Worm (Caenorhabditis elegans) whole organism, L4 larva: ENCODE measurements around the gene K11H12.6.

Experiments
- F10B5.3 ChIP-seq: sonication (generic microtip); optimal IDR thresholded peaks from 2 replicates; lab custom pipeline; 2016; ENCODE audit warnings: mild to moderate bottlenecking, missing genetic modification characterization, missing compliant biosample characterization
- F26F4.8 ChIP-seq: fragments of 200-800 bp; sonication (Bioruptor generic); conservative IDR thresholded peaks from 2 replicates; pipeline ENCODE4 v1.3.6; 2022; ENCODE audit warnings: missing genetic modification characterization, missing compliant biosample characterization
- F37D6.2 ChIP-seq: sonication (generic microtip); optimal IDR thresholded peaks from 2 replicates; lab custom pipeline; 2016; ENCODE audit warnings: mild to moderate bottlenecking, missing genetic modification characterization, missing compliant biosample characterization
- R02D3.7 ChIP-seq: fragments of 150-350 bp; sonication (generic microtip); optimal IDR thresholded peaks from 3 replicates; lab custom pipeline; 2014; ENCODE audit warnings: missing biosample characterization, missing genetic modification characterization
- Y105C5A.15 ChIP-seq: fragments of 200-800 bp; sonication (Bioruptor generic); IDR thresholded peaks from 2 replicates; pipeline ENCODE4 v1.3.6; 2022; ENCODE audit warnings: missing genetic modification characterization, missing compliant biosample characterization
- Y5F2A.4 ChIP-seq: fragments of 200-800 bp; sonication (Bioruptor generic); optimal IDR thresholded peaks from 2 replicates; lab custom pipeline; 2018; ENCODE audit warnings: mild to moderate bottlenecking, missing genetic modification characterization, missing compliant biosample characterization
- Y75B8A.6 ChIP-seq: fragments of 200-800 bp; sonication (Bioruptor generic); IDR thresholded peaks from 2 replicates; pipeline ENCODE4 v1.3.6; 2022; ENCODE audit warnings: missing genetic modification reagents, missing genetic modification characterization, missing compliant biosample characterization
- attf-4 ChIP-seq: sonication (generic microtip); optimal IDR thresholded peaks from 3 replicates; lab custom pipeline; 2017; ENCODE audit warnings: missing biosample characterization, missing genetic modification characterization
- ctbp-1 ChIP-seq: fragments of 200-800 bp; sonication (Bioruptor generic); IDR thresholded peaks from 2 replicates; pipeline ENCODE4 v1.3.6; 2022; ENCODE audit warnings: missing genetic modification reagents, missing genetic modification characterization, missing compliant biosample characterization
- dmd-6 ChIP-seq: fragments of 200-800 bp; sonication (Bioruptor generic); IDR thresholded peaks from 2 replicates; pipeline ENCODE4 v1.3.6; 2022; ENCODE audit warnings: missing genetic modification reagents, missing genetic modification characterization, missing compliant biosample characterization
- dmd-9 ChIP-seq: fragments of 200-800 bp; sonication (Bioruptor generic); IDR thresholded peaks from 2 replicates; pipeline ENCODE4 v1.3.6; 2022; ENCODE audit warnings: missing genetic modification reagents, missing genetic modification characterization, missing compliant biosample characterization
- dpl-1 ChIP-seq: fragments of 150-350 bp; optimal IDR thresholded peaks from 2 replicates; lab custom pipeline; 2014; ENCODE audit warnings: missing biosample characterization, missing genetic modification reagents, missing genetic modification characterization
- duxl-1 ChIP-seq: sonication (generic microtip); optimal IDR thresholded peaks from 2 replicates; lab custom pipeline; 2016; ENCODE audit warnings: mild to moderate bottlenecking, missing genetic modification characterization, moderate library complexity, missing compliant biosample characterization; ENCODE audit not compliant: poor library complexity
- dve-1 ChIP-seq: sonication (generic microtip); optimal IDR thresholded peaks from 2 replicates; lab custom pipeline; 2017; ENCODE audit warnings: antibody characterized with exemption, mild to moderate bottlenecking, missing genetic modification characterization, missing compliant biosample characterization; ENCODE audit not compliant: insufficient read depth
- egl-27 ChIP-seq: sonication (generic microtip); optimal IDR thresholded peaks from 3 replicates; lab custom pipeline; 2017; ENCODE audit warnings: missing biosample characterization, missing genetic modification reagents, missing genetic modification characterization
- egl-43 ChIP-seq: fragments of 200-800 bp; sonication (Bioruptor generic); IDR thresholded peaks from 2 replicates; pipeline ENCODE4 v1.3.6; 2022; ENCODE audit warnings: missing genetic modification reagents, missing genetic modification characterization, missing compliant biosample characterization
- fkh-10 ChIP-seq: fragments of 150-350 bp; optimal IDR thresholded peaks from 2 replicates; lab custom pipeline; 2014; ENCODE audit warnings: missing biosample characterization, missing genetic modification reagents, missing genetic modification characterization
- gei-8 ChIP-seq: fragments of 200-800 bp; sonication (Bioruptor generic); optimal IDR thresholded peaks from 2 replicates; lab custom pipeline; 2018; ENCODE audit warnings: mild to moderate bottlenecking, missing genetic modification characterization, missing compliant biosample characterization
- hif-1 ChIP-seq, 2 experiments: sonication (generic microtip); optimal IDR thresholded peaks; 2 replicates each; lab custom pipeline; 2016 to 2017; ENCODE audit warnings: missing compliant biosample characterization in 2 of 2, missing genetic modification characterization in 2 of 2, missing genetic modification reagents in 2 of 2, missing genotype in 2 of 2, mild to moderate bottlenecking in 1 of 2
- hmg-1.1 ChIP-seq: fragments of 200-800 bp; sonication (Bioruptor generic); IDR thresholded peaks from 2 replicates; pipeline ENCODE4 v1.3.6; 2022; ENCODE audit warnings: missing genetic modification reagents, missing genetic modification characterization, missing compliant biosample characterization
- lim-7 ChIP-seq: fragments of 200-800 bp; sonication (Bioruptor generic); IDR thresholded peaks from 2 replicates; pipeline ENCODE4 v1.3.6; 2022; ENCODE audit warnings: missing genetic modification characterization, missing compliant biosample characterization
- lir-3 ChIP-seq: sonication (generic microtip); optimal IDR thresholded peaks from 2 replicates; lab custom pipeline; 2016; ENCODE audit warnings: mild to moderate bottlenecking, missing genetic modification characterization, missing compliant biosample characterization
- lsy-2 ChIP-seq, 2 experiments: fragments of 150-350 bp in 1 of 2; sonication (generic microtip) in 1 of 2; optimal IDR thresholded peaks; 2 replicates each; lab custom pipeline; 2014 to 2017; ENCODE audit warnings: missing biosample characterization in 2 of 2, missing genetic modification characterization in 2 of 2
- mdt-29 ChIP-seq: fragments of 200-800 bp; sonication (Bioruptor generic); IDR thresholded peaks from 2 replicates; pipeline ENCODE4 v1.3.6; 2022; ENCODE audit warnings: missing genetic modification reagents, missing genetic modification characterization, missing compliant biosample characterization
- mes-2 ChIP-seq: sonication (generic microtip); optimal IDR thresholded peaks from 2 replicates; lab custom pipeline; 2016; ENCODE audit warnings: missing genotype, mild to moderate bottlenecking, missing genetic modification characterization, missing compliant biosample characterization; ENCODE audit not compliant: poor library complexity, severe bottlenecking
- mxl-2 ChIP-seq: fragments of 200-800 bp; sonication (Bioruptor generic); conservative IDR thresholded peaks from 2 replicates; pipeline ENCODE4 v1.3.6; 2022; ENCODE audit warnings: missing genetic modification reagents, missing genetic modification characterization, missing compliant biosample characterization
- mxl-3 ChIP-seq: fragments of 200-800 bp; sonication (Bioruptor generic); optimal IDR thresholded peaks from 2 replicates; lab custom pipeline; 2018; ENCODE audit warnings: mild to moderate bottlenecking, missing genetic modification characterization, missing compliant biosample characterization
- nhr-10 ChIP-seq: fragments of 150-350 bp; optimal IDR thresholded peaks from 2 replicates; lab custom pipeline; 2014; ENCODE audit warnings: missing biosample characterization, missing genetic modification characterization
- nhr-111 ChIP-seq: fragments of 200-800 bp; sonication (Bioruptor generic); optimal IDR thresholded peaks from 2 replicates; lab custom pipeline; 2018; ENCODE audit warnings: mild to moderate bottlenecking, missing genetic modification characterization, missing compliant biosample characterization
- nhr-28 ChIP-seq: fragments of 150-350 bp; optimal IDR thresholded peaks from 2 replicates; lab custom pipeline; 2014; ENCODE audit warnings: missing biosample characterization, missing genetic modification characterization
- nhr-48 ChIP-seq: sonication (generic microtip); optimal IDR thresholded peaks from 2 replicates; lab custom pipeline; 2016; ENCODE audit warnings: mild to moderate bottlenecking, missing genetic modification characterization, missing compliant biosample characterization
- nhr-76 ChIP-seq: fragments of 150-350 bp; optimal IDR thresholded peaks from 2 replicates; lab custom pipeline; 2014; ENCODE audit warnings: missing biosample characterization, missing genetic modification characterization
- pha-4 ChIP-seq, 2 experiments: fragments of 150-350 bp in 1 of 2; fragments of 200-800 bp in 1 of 2; sonication (Bioruptor generic) in 1 of 2; IDR thresholded peaks in 1 of 2; optimal IDR thresholded peaks in 1 of 2; 2 replicates each; pipeline versions ENCODE4 v1.3.6 to Lab custom; 2014 to 2022; ENCODE audit warnings: missing genetic modification characterization in 2 of 2, missing genetic modification reagents in 2 of 2, missing biosample characterization in 1 of 2, missing compliant biosample characterization in 1 of 2
- pqm-1 ChIP-seq: sonication (generic microtip); optimal IDR thresholded peaks from 2 replicates; lab custom pipeline; 2017; ENCODE audit warnings: missing biosample characterization, missing genetic modification characterization
- saeg-2 ChIP-seq: fragments of 200-800 bp; sonication (Bioruptor generic); IDR thresholded peaks from 2 replicates; pipeline ENCODE4 v1.3.6; 2022; ENCODE audit warnings: missing genetic modification reagents, missing genetic modification characterization, missing compliant biosample characterization
- set-16 ChIP-seq: fragments of 200-800 bp; sonication (Bioruptor generic); IDR thresholded peaks from 2 replicates; pipeline ENCODE4 v1.3.6; 2022; ENCODE audit warnings: missing genetic modification reagents, missing genetic modification characterization, missing compliant biosample characterization
- skn-1 ChIP-seq: fragments of 150-350 bp; optimal IDR thresholded peaks from 2 replicates; lab custom pipeline; 2014; ENCODE audit warnings: missing biosample characterization, missing genetic modification characterization
- spr-3 ChIP-seq: fragments of 200-800 bp; sonication (Bioruptor generic); optimal IDR thresholded peaks from 2 replicates; lab custom pipeline; 2018; ENCODE audit warnings: mild to moderate bottlenecking, missing genetic modification characterization, missing compliant biosample characterization
- tag-97 ChIP-seq: fragments of 200-800 bp; sonication (Bioruptor generic); IDR thresholded peaks from 2 replicates; pipeline ENCODE4 v1.3.6; 2022; ENCODE audit warnings: missing genetic modification characterization, missing compliant biosample characterization
- unc-39 ChIP-seq: sonication (generic microtip); optimal IDR thresholded peaks from 2 replicates; lab custom pipeline; 2017; ENCODE audit warnings: missing biosample characterization, missing genetic modification characterization
- unc-62 ChIP-seq, 3 experiments: fragments of 150-350 bp in 1 of 3; sonication (generic microtip); optimal IDR thresholded peaks in 2 of 3; peaks in 1 of 3; 1 replicate in 1 of 3; 2 replicates in 2 of 3; lab custom pipeline; 2014 to 2017; ENCODE audit warnings: missing biosample characterization in 3 of 3, missing genetic modification characterization in 3 of 3, missing genetic modification reagents in 3 of 3, missing genotype in 1 of 3
- vab-7 ChIP-seq: fragments of 200-800 bp; sonication (Bioruptor generic); IDR thresholded peaks from 2 replicates; pipeline ENCODE4 v1.3.6; 2022; ENCODE audit warnings: missing genetic modification reagents, missing genetic modification characterization, missing compliant biosample characterization
- zfp-3 ChIP-seq: fragments of 200-800 bp; sonication (Bioruptor generic); conservative IDR thresholded peaks from 2 replicates; pipeline ENCODE4 v1.3.6; 2022; ENCODE audit warnings: missing genetic modification reagents, missing genetic modification characterization, missing compliant biosample characterization
- zip-2 ChIP-seq: fragments of 150-350 bp; optimal IDR thresholded peaks from 2 replicates; lab custom pipeline; 2014; ENCODE audit warnings: missing biosample characterization, missing genetic modification characterization

The K11H12.6 gene

DNA sequence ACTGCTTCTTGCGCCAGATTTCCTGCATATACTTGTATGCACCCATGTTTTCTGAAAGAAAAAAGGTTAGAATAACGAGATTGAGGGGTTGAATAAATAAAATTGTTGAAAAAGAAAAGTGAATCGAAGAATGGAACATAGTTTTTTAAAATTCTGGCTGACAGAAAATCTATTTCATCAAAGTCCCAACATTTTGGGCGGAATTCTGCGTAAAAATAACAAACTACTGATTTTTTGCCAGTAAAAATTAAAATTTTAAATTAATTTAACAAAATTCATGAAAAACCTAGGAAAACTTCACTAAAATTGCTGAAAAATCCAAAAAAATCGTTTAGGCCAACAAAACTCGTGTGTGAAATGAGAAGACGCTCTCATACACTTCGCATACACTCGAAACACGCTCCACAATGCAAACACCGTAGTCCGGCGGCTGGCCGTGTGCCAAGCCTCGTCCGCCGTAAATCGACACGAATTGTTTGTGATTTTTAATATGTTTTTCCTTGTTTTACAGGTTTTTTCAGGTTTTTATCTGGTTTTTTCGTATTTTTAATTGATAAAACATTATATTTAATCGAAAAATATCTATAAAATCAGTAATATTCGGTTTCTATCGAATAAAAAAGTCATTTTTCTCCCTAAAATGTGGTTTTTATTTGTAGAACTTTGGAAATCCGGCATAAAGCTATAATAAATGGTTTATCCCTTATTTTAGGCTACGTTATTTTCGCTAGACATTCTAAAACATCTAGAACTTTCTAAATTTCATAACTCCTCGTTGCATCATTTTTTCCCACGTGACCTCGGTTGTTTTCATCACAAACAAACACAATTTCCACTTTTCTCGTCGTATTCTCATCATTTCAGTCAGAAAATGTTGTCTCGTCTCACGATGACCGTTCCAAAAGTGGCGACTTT lies 12.3 kb upstream of the K11H12.6 start, which contains the start of the genes rpl-15 and K11H12.8 (continued):
- peak; percentile 90 to 98 for TF ChIP-seq hif-1 (tag; optimal IDR thresholded peaks at IDR 0.05; lab: Kevin White, UChicago)
- peak; percentile 75 for TF ChIP-seq attf-4 (tag; lab: Kevin White, UChicago)
- TF ChIP-seq dpl-1 (GFP tag; lab: Kevin White, UChicago): peak; percentile 98
- TF ChIP-seq Y5F2A.4: peak; percentile 96
- peak; percentile 99 for TF ChIP-seq ctbp-1 (GFP tag; lab: Robert Waterston, UW)
- peak; percentile 99 for TF ChIP-seq hmg-1.1 (GFP tag; lab: Robert Waterston, UW)
- TF ChIP-seq mxl-2: peak; percentile 94
- TF ChIP-seq unc-39: peak; percentile 21
- TF ChIP-seq nhr-28: peak; percentile 99
- peak; percentile 84 for TF ChIP-seq lir-3 (tag; lab: Kevin White, UChicago)
- peak; percentile 71; the same call in 1 of the 2 replicates for TF ChIP-seq F26F4.8 (GFP tag; lab: Robert Waterston, UW)
- TF ChIP-seq nhr-48 (tag; lab: Kevin White, UChicago): peak; percentile 97
- peak; percentile 100 for TF ChIP-seq dmd-6
- TF ChIP-seq zip-2 (tag; lab: Kevin White, UChicago): peak; percentile 93
- TF ChIP-seq dmd-9 (GFP tag; lab: Robert Waterston, UW): peak; percentile 99
- TF ChIP-seq pqm-1 (tag; lab: Kevin White, UChicago): peak; percentile 93
- peak; percentile 92 for TF ChIP-seq skn-1 (tag; lab: Kevin White, UChicago)
- TF ChIP-seq dve-1 (tag; lab: Kevin White, UChicago): peak; percentile 100
- peak; percentile 89 for TF ChIP-seq gei-8 (GFP tag; lab: Kevin White, UChicago)
- peak; percentile 99 for TF ChIP-seq spr-3
- peak; percentile 96 for TF ChIP-seq nhr-10
- TF ChIP-seq nhr-111 (GFP tag; lab: Kevin White, UChicago): peak; percentile 97
- peak; percentile 89; the same call in 1 of the 2 replicates for TF ChIP-seq tag-97
- peak; percentile 54 to 100 for TF ChIP-seq unc-62 (GFP tag; optimal IDR thresholded peaks at IDR 0.05 in 1 of 2; lab: Kevin White, UChicago)
- TF ChIP-seq unc-62 (tag; optimal IDR thresholded peaks at IDR 0.05; lab: Kevin White, UChicago): peak; percentile 39
- peak; percentile 90 for TF ChIP-seq lim-7 (GFP tag; lab: Robert Waterston, UW)
- TF ChIP-seq, all 104 proteins: peak for 101

DNA sequence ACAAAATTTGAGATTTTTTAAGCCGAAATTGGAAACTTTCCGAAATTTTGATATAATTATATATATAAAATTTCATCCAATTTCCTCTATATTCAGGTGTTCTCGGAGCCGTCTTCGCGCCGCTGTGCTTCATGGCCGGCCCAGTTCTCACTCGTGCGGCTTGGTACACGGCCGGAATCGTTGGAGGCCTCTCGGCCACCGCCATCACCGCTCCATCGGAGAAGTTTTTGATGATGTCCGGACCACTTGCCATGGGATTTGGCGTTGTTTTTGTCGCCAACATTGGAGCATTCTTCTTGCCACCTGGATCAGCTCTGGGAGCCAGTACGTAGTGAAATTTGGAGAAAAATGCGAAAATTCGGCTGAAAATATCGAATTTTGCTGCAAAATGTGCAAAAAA lies 10.0 kb upstream of the K11H12.6 start:
- TF ChIP-seq set-16 (GFP tag; lab: Robert Waterston, UW): peak; percentile 69
- no peak for TF ChIP-seq Y75B8A.6 (GFP tag; lab: Robert Waterston, UW)
- 0 out of 2 replicates have a peak, but pooled peaks have one; percentile 6 for TF ChIP-seq egl-43
- no peak for TF ChIP-seq mxl-2
- no peak for TF ChIP-seq nhr-10
- no peak for TF ChIP-seq vab-7 (GFP tag; lab: Robert Waterston, UW)
- TF ChIP-seq, all 104 proteins: peak for 2

DNA sequence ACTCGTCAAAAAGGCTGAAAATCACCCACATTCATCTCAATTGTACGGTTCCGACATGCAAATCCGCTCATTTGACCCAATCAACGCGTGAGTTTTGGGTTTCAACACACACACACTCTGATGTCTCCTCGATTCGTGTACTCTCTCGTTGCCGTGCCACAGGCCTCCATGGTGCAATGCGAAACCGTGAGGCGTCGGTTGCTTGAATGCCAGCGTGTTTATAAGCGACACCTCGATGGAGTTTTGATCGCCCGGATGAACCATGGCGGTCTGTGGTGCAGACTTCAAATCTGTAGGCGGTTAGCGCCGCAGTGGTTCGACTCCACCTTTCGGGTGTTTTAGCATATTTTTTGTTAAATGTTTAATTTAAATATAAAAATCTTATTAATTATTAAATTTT lies 9.2 kb upstream of the K11H12.6 start:
- TF ChIP-seq zfp-3 (no peak), R02D3.7 (tag; lab: Kevin White, UChicago) (no peak), fkh-10 (GFP tag; lab: Kevin White, UChicago) (no peak), gei-8 (GFP tag; lab: Kevin White, UChicago) (no peak), F10B5.3 (tag; lab: Kevin White, UChicago) (no peak), mxl-3 (GFP tag; lab: Kevin White, UChicago) (peak; percentile 2), Y105C5A.15 (GFP tag; lab: Robert Waterston, UW) (no peak), lir-3 (tag; lab: Kevin White, UChicago) (no peak), lsy-2 (tag; optimal IDR thresholded peaks at IDR 0.05; lab: Kevin White, UChicago) (peak in 1 of 2 experiments; percentile 72), F37D6.2 (tag; lab: Kevin White, UChicago) (no peak), pha-4 (GFP tag; IDR thresholded peaks at IDR 0.05; lab: Robert Waterston, UW) (0 out of 2 replicates have a peak, but pooled peaks have one; percentile 23), pha-4 (tag; optimal IDR thresholded peaks at IDR 0.05; lab: Kevin White, UChicago) (no peak), duxl-1 (tag; lab: Kevin White, UChicago) (peak; percentile 70), nhr-76 (no peak), saeg-2 (no peak), Y5F2A.4 (no peak), mdt-29 (GFP tag; lab: Robert Waterston, UW) (no peak), mes-2 (tag; lab: Kevin White, UChicago) (peak; percentile 78), egl-27 (tag; lab: Kevin White, UChicago) (no peak)
